Fruit fly (Drosophila melanogaster) S2 (cell line): ENCODE data around the gene Etl1.

Experiments used
- CG8478 ChIP-seq: fragments of >200 bp; optimal IDR thresholded peaks from 2 replicates; lab custom pipeline; 2018
- CTCF ChIP-seq, 2 experiments: fragments of >200 bp; optimal IDR thresholded peaks; 2 replicates each; lab custom pipeline; 2018

dm6 chr2L:9903028-9903427, 9.4 kb downstream of the Etl1 start, which contains the start of gene Muc30E:
- no peak for TF ChIP-seq CG8478
- no peak for TF ChIP-seq CTCF (optimal IDR thresholded peaks at IDR 0.05; lab: Kevin White, UChicago)
